Worm (Caenorhabditis elegans) whole organism, early embryonic: ENCODE measurements around the gene R10E4.9.

Source experiments
- ama-1 ChIP-seq: fragments of 150-350 bp; optimal IDR thresholded peaks from 2 replicates; lab custom pipeline; 2014
- ceh-13 ChIP-seq: fragments of 200-800 bp; sonication (Bioruptor generic); optimal IDR thresholded peaks from 2 replicates; lab custom pipeline; 2018; ENCODE audit warnings: mild to moderate bottlenecking, missing genetic modification characterization, missing compliant biosample characterization
- scrt-1 ChIP-seq: fragments of 200-800 bp; sonication (Bioruptor generic); IDR thresholded peaks from 2 replicates; pipeline ENCODE4 v1.3.6; 2022; ENCODE audit warnings: missing genetic modification characterization, missing compliant biosample characterization

ce11 chrIII:4323120-4323519, 20.9 kb upstream of the R10E4.9 start:
- TF ChIP-seq ceh-13 (no peak), ama-1 (lab: Kevin White, UChicago) (no peak), scrt-1 (GFP tag; lab: Robert Waterston, UW) (no peak)
